Worm (Caenorhabditis elegans) whole organism, mixed stage, embryonic: Measurements from ENCODE around the gene Y57A10A.2.

Experiments used
- blmp-1 ChIP-seq: fragments of 150-350 bp; optimal IDR thresholded peaks from 2 replicates; lab custom pipeline; 2014; ENCODE audit warnings: missing biosample characterization, missing genetic modification characterization
- ceh-39 ChIP-seq: fragments of 150-350 bp; optimal IDR thresholded peaks from 2 replicates; lab custom pipeline; 2014; ENCODE audit warnings: missing biosample characterization, missing genetic modification characterization
- flh-1 ChIP-seq: fragments of 200-800 bp; sonication (Bioruptor generic); optimal IDR thresholded peaks from 2 replicates; lab custom pipeline; 2018; ENCODE audit warnings: mild to moderate bottlenecking, missing genetic modification characterization, moderate library complexity, missing compliant biosample characterization
- mls-2 ChIP-seq: sonication (generic microtip); optimal IDR thresholded peaks from 2 replicates; lab custom pipeline; 2016; ENCODE audit warnings: mild to moderate bottlenecking, missing genetic modification characterization, moderate library complexity, missing compliant biosample characterization
- nhr-2 ChIP-seq: fragments of 150-350 bp; optimal IDR thresholded peaks from 2 replicates; lab custom pipeline; 2014; ENCODE audit warnings: missing biosample characterization, missing genetic modification characterization
- nhr-237 ChIP-seq: fragments of 150-350 bp; optimal IDR thresholded peaks from 2 replicates; lab custom pipeline; 2014; ENCODE audit warnings: missing biosample characterization, missing genetic modification characterization
- sem-2 ChIP-seq: fragments of 200-800 bp; sonication (Bioruptor generic); optimal IDR thresholded peaks from 2 replicates; lab custom pipeline; 2018; ENCODE audit warnings: mild to moderate bottlenecking, missing genetic modification characterization, missing compliant biosample characterization
- unc-39 ChIP-seq: fragments of 150-350 bp; optimal IDR thresholded peaks from 2 replicates; lab custom pipeline; 2014; ENCODE audit warnings: missing biosample characterization, missing genetic modification characterization
- ztf-11 ChIP-seq: fragments of 150-350 bp; optimal IDR thresholded peaks from 2 replicates; lab custom pipeline; 2014; ENCODE audit warnings: missing biosample characterization, missing genetic modification characterization

The Y57A10A.2 gene

ce11 chrII:12189193-12189592 lies 41.8 kb downstream of the Y57A10A.2 start:
- TF ChIP-seq nhr-237 (tag; lab: Kevin White, UChicago), result no peak
- TF ChIP-seq flh-1 (GFP tag; lab: Kevin White, UChicago), result no peak
- no peak for TF ChIP-seq ztf-11 (tag; lab: Kevin White, UChicago)

ce11 chrII:12199209-12199608 lies 51.8 kb downstream of the Y57A10A.2 start:
- no peak for TF ChIP-seq ceh-39 (tag; lab: Kevin White, UChicago)
- TF ChIP-seq blmp-1 (tag; lab: Kevin White, UChicago), result no peak
- TF ChIP-seq mls-2 (tag; lab: Kevin White, UChicago), result no peak
- TF ChIP-seq unc-39 (tag; lab: Kevin White, UChicago), result no peak
- TF ChIP-seq nhr-2 (tag; lab: Kevin White, UChicago), result no peak
- no peak for TF ChIP-seq flh-1 (GFP tag; lab: Kevin White, UChicago)
- no peak for TF ChIP-seq sem-2 (GFP tag; lab: Kevin White, UChicago)
